Worm (Caenorhabditis elegans): ENCODE results near the gene rbm-34.
A peak's percentile ranks its signal among the peaks of the same experiment; 100 is the strongest.

Gene rbm-34

ce11 chrIV:12086498-12086897 lies 1.3 kb downstream of the rbm-34 start (continued):
- TF ChIP-seq nhr-23 (tag; optimal IDR thresholded peaks at IDR 0.05) (no peak), fos-1 (tag; optimal IDR thresholded peaks at IDR 0.05) (peak; percentile 51), Y55F3AM.14 (GFP tag; optimal IDR thresholded peaks at IDR 0.05) (peak; percentile 75), blmp-1 (tag; optimal IDR thresholded peaks at IDR 0.05; ENCODE audit: insufficient read depth) (peak; percentile 55), unc-39 (tag; optimal IDR thresholded peaks at IDR 0.05) (no peak), C34F6.9 (tag; optimal IDR thresholded peaks at IDR 0.05) (peak; percentile 64), nhr-11 (tag; optimal IDR thresholded peaks at IDR 0.05) (no peak), lin-39 (tag; optimal IDR thresholded peaks at IDR 0.05) (no peak), mdl-1 (tag; optimal IDR thresholded peaks at IDR 0.05) (peak in 1 of 2 experiments; percentile 57), sma-3 (GFP tag; optimal IDR thresholded peaks at IDR 0.05) (peak; percentile 76), egl-27 (tag; optimal IDR thresholded peaks at IDR 0.05) (peak; percentile 49), unc-62 (GFP tag; optimal IDR thresholded peaks at IDR 0.05) (no peak), mbf-1 (tag; optimal IDR thresholded peaks at IDR 0.05) (no peak), R02D3.7 (tag; optimal IDR thresholded peaks at IDR 0.05) (no peak), ZK546.5 (tag; optimal IDR thresholded peaks at IDR 0.05) (no peak), ztf-1 (GFP tag; conservative IDR thresholded peaks at IDR 0.05) (no peak), nhr-25 (tag; optimal IDR thresholded peaks at IDR 0.05) (peak; percentile 50), nhr-6 (tag; optimal IDR thresholded peaks at IDR 0.05) (no peak)

- TF ChIP-seq ztf-1 (GFP tag; conservative IDR thresholded peaks at IDR 0.05) (no peak), lin-11 (tag; optimal IDR thresholded peaks at IDR 0.05) (no peak), Y55F3AM.14 (GFP tag; optimal IDR thresholded peaks at IDR 0.05) (peak; percentile 0), sma-9 (GFP tag; optimal IDR thresholded peaks at IDR 0.05) (no peak), sma-9 (tag; optimal IDR thresholded peaks at IDR 0.05) (no peak), nhr-11 (tag; optimal IDR thresholded peaks at IDR 0.05) (no peak), ceh-16 (tag; optimal IDR thresholded peaks at IDR 0.05) (no peak), gmeb-1 (tag; optimal IDR thresholded peaks at IDR 0.05) (no peak), skn-1 (tag; optimal IDR thresholded peaks at IDR 0.05) (no peak), unc-55 (GFP tag; optimal IDR thresholded peaks at IDR 0.05) (peak; percentile 75), nhr-23 (tag; optimal IDR thresholded peaks at IDR 0.05) (no peak), blmp-1 (tag; optimal IDR thresholded peaks at IDR 0.05; ENCODE audit: insufficient read depth) (peak; percentile 65), sem-4 (tag; optimal IDR thresholded peaks at IDR 0.05) (peak; percentile 13), lsy-2 (tag; optimal IDR thresholded peaks at IDR 0.05) (peak in 1 of 2 experiments; percentile 48), nhr-129 (tag; optimal IDR thresholded peaks at IDR 0.05) (peak; percentile 94), alr-1 (tag; optimal IDR thresholded peaks at IDR 0.05) (no peak), nhr-77 (tag; optimal IDR thresholded peaks at IDR 0.05) (no peak), unc-62 (GFP tag; optimal IDR thresholded peaks at IDR 0.05) (no peak), zag-1 (tag; optimal IDR thresholded peaks at IDR 0.05) (no peak), crh-2 (tag; optimal IDR thresholded peaks at IDR 0.05) (peak; percentile 80), elt-1 (tag; optimal IDR thresholded peaks at IDR 0.05) (no peak), ZK546.5 (tag; optimal IDR thresholded peaks at IDR 0.05) (no peak), peb-1 (tag; optimal IDR thresholded peaks at IDR 0.05) (no peak), lin-13 (GFP tag; optimal IDR thresholded peaks at IDR 0.05) (peak; percentile 15), nhr-25 (tag; optimal IDR thresholded peaks at IDR 0.05) (peak; percentile 32), C34F6.9 (tag; optimal IDR thresholded peaks at IDR 0.05) (peak; percentile 61), nhr-12 (tag; optimal IDR thresholded peaks at IDR 0.05) (no peak), F13H6.1 (tag; optimal IDR thresholded peaks at IDR 0.05) (no peak), nhr-21 (tag; optimal IDR thresholded peaks at IDR 0.05) (no peak), nhr-10 (tag; optimal IDR thresholded peaks at IDR 0.05) (no peak), nhr-237 (tag; optimal IDR thresholded peaks at IDR 0.05) (no peak), nhr-6 (tag; optimal IDR thresholded peaks at IDR 0.05) (no peak), sma-3 (GFP tag; optimal IDR thresholded peaks at IDR 0.05) (no peak), elt-3 (tag; optimal IDR thresholded peaks at IDR 0.05) (no peak), mdl-1 (tag; optimal IDR thresholded peaks at IDR 0.05) (no peak)
These were observed 3.7 kb downstream of the rbm-34 start for ce11 chrIV:12088898-12089297.

DNA sequence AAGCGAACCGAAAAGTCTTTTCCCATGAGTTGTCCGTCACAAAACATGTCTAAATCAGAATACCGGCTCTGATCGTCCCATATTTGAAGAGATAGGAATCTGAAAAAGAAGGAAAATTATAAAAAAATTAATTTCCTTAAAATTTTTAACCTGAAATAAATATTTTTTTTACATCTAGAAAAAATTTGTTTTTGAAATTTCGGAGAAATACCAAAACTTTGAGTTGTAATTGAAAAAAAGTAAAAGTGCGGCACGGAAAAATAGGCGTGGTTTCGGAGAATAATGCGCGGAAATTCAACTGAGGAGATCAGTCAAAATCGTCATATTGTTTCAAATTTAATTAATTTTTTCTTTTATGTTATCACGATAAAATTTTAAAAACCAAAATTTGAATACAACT lies 4.3 kb downstream of the rbm-34 start, which contains the start of gene F11A10.6:
F11A10.6 (minus strand) TSS at position 101 of the 400 bp plus-strand sequence.
- no peak for TF ChIP-seq mdl-1 (tag; optimal IDR thresholded peaks at IDR 0.05)
- TF ChIP-seq zag-1 (tag; optimal IDR thresholded peaks at IDR 0.05), result no peak
- no peak for TF ChIP-seq skn-1 (tag; optimal IDR thresholded peaks at IDR 0.05)
- TF ChIP-seq elt-1 (tag; optimal IDR thresholded peaks at IDR 0.05), result no peak
- no peak for TF ChIP-seq nhr-10 (tag; optimal IDR thresholded peaks at IDR 0.05)
- TF ChIP-seq nhr-77 (tag; optimal IDR thresholded peaks at IDR 0.05), result no peak
- no peak for TF ChIP-seq lin-39 (tag; optimal IDR thresholded peaks at IDR 0.05)
- no peak for TF ChIP-seq snpc-4 (tag; optimal IDR thresholded peaks at IDR 0.05)
- TF ChIP-seq blmp-1 (tag; optimal IDR thresholded peaks at IDR 0.05; ENCODE audit: insufficient read depth), result no peak
- TF ChIP-seq sma-3 (GFP tag; optimal IDR thresholded peaks at IDR 0.05), result no peak
- TF ChIP-seq unc-62 (GFP tag; optimal IDR thresholded peaks at IDR 0.05), result no peak
- no peak for TF ChIP-seq ceh-82 (tag; optimal IDR thresholded peaks at IDR 0.05)
- TF ChIP-seq egl-27 (tag; optimal IDR thresholded peaks at IDR 0.05), result no peak
- no peak for TF ChIP-seq ama-1 (optimal IDR thresholded peaks at IDR 0.05)
- no peak for TF ChIP-seq R02D3.7 (tag; optimal IDR thresholded peaks at IDR 0.05)

Measured in whole organism, L2 larva.